Fruit fly (Drosophila melanogaster) S2 (cell line): ENCODE data around the gene bam.

Experiments
- CG8478 ChIP-seq: fragments of >200 bp; optimal IDR thresholded peaks from 2 replicates; lab custom pipeline; 2018
- CTCF ChIP-seq, 2 experiments: fragments of >200 bp; optimal IDR thresholded peaks; 2 replicates each; lab custom pipeline; 2018

bam gene

DNA sequence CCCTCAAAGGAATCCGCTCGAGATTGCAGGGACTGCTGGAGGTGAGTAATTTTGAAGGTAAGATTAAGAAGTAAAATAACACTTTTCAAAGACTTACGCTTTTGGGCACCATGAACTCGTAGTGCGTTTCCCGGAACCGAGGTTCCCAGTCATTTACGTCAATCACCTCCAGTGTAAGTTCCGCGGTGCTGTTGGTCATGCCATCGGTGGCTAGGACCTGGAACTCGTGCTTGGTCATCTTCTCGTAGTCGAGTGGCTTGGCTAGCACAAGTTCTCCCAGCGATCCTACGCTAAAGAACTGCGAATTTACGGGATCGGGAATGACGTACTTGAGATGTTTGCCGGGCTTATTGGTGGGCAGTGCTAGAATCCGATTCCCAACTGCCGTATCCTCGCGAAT lies 19.4 kb downstream of the bam start:
- no peak for TF ChIP-seq CTCF (optimal IDR thresholded peaks at IDR 0.05; lab: Kevin White, UChicago)
- no peak for TF ChIP-seq CG8478

DNA sequence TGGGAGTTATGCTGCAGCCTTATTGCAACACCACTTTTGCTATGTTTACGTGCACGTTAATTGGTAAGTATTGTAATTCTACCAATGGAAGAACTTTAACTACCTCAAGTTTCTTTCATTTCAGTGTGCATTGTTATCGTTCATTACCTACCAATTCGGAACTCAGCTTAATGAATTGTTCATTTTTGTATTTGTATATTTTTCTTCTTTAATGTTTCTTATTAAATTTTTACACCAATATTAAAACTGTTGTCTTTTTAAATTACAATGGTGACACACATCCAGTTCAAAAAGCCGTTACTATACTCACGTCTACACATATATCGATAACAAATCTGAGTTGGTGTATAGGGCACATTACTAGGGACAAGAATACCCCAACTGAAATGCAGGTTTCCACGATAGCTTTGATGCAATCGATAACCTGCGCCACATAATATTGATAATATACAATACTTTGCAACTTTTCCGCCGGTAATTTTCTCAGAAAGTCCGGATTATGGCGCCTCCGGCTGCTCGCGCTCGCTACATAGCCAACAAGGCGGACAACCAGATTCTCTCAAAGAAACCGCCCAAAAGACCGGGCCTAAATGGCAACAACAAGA lies 23.6 kb downstream of the bam start, which contains the start of gene Alg9:
Alg9 (plus strand) TSS at position 387 of the 605 bp plus-strand sequence.
- TF ChIP-seq CTCF (optimal IDR thresholded peaks at IDR 0.05; lab: Kevin White, UChicago) (peak in 1 of 2 experiments; percentile 2), CG8478 (no peak)

- TF ChIP-seq CG8478 (no peak), CTCF (optimal IDR thresholded peaks at IDR 0.05; lab: Kevin White, UChicago) (no peak)
Measured at dm6 chr3R:25219018-25219417, 25.9 kb downstream of the bam start, which contains the start of gene CG31103. Gene CG31103, plus strand, starts transcription at chr3R:25219318.

DNA sequence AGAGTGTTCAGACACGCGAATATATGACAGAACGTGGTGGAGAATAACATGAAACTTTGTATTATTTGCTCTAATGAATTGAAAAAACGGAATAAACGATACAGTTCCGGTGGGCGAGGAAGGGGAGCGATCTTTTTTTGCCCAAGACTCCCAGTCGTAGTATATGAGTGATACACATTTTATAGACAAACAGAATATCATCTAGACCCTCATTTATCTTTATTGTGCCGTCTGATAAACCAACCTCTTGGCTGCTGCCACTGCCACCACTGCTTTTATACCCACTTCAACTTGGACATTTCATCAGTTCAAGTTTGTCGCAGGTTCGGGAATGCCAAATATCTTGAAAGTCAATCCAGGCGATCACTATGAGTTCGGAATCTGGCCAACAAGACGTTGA lies 28.9 kb downstream of the bam start, which contains the start of gene CG31106:
CG31106 (plus strand) TSS at position 301 of the 400 bp plus-strand sequence.
- TF ChIP-seq CG8478: no peak
- no peak for TF ChIP-seq CTCF (optimal IDR thresholded peaks at IDR 0.05; lab: Kevin White, UChicago)

- TF ChIP-seq CG8478 (no peak), CTCF (optimal IDR thresholded peaks at IDR 0.05; lab: Kevin White, UChicago) (no peak)
Measured at dm6 chr3R:25215123-25215522, 29.8 kb downstream of the bam start, which contains the start of gene Saysd1. Gene Saysd1, minus strand, starts transcription at chr3R:25215188.

- no peak for TF ChIP-seq CG8478
- no peak for TF ChIP-seq CTCF (optimal IDR thresholded peaks at IDR 0.05; lab: Kevin White, UChicago)
Measured at dm6 chr3R:25209207-25209606, 35.7 kb downstream of the bam start.

DNA sequence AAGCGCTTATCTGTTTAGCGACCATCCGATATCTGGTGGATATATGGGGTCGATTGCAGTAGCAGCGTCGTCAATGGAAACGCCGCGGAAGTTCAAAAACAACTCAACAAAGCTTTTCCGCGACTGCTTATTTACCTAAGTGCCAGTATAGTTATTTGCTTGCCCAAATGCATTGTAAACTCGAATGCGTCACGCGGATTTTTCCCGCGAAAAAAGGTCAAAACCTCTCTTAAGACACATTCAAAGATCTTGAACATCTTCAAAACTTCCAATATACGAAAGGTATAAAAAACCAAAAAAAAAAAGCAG lies 36.2 kb downstream of the bam start:
- TF ChIP-seq CG8478: no peak
- no peak for TF ChIP-seq CTCF (optimal IDR thresholded peaks at IDR 0.05; lab: Kevin White, UChicago)

DNA sequence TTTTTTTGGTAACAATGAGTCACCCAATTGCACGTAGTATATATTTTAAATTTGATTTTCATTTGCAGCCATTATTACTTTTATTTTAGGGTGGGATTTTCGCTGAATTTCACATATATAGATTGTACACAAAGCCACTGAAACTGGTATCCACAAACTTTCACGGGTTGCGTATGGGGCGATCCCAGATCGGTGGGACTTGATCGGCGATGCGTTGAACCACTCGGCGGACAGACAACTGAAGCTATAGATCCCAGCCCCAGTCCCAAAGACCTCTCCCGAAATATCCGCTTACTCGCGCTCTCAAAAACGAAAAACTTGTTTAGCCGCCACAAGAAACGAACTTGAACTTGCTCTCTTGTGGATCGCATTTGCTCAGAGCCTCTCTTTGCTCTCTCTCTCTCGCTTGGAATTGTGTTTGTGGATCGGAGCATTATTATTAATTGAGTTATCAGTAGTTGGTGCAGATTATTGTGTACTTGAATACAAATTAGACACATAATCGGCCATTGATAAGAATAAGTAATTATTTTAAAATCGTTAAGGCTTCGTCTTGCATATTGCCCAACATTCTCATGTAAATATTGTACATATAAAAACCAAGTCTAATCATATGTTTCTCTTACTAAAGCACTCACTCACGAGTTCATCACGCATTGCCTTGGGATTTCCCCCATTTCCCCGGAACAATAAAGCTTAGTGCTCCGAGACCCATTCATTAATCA lies 36.7 kb downstream of the bam start, which contains the start of gene Cad96Ca:
Cad96Ca (minus strand) TSS at position 242 of the 725 bp plus-strand sequence.
- TF ChIP-seq CG8478 (no peak), CTCF (optimal IDR thresholded peaks at IDR 0.05; lab: Kevin White, UChicago) (no peak)

DNA sequence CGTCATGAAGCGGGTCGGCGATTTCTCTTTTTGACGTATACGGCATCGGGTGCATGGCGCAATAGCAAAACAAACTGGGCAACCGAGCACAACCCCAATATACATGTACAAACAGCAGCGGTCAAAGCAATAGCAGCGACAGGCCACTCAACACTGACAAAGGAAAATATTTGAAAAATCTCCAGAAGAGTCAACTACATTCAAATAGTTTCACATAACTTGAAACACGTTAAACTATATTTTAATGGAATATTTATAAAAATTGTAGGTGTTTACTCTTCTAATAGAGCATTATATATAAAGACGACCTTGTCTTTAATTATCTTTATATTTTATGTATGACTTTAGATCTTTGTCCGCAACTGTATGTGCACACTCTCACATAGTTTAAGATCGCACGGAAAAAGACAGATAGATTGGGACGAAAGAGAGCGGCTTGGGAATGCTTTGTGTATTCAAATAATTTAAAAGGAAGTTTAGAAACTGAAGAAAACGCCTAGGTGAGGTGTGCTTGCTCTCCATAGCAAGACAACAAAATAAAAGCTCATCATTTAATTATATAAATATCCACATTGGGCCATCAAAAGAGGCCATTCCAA lies 37.4 kb downstream of the bam start:
- TF ChIP-seq CG8478 (no peak), CTCF (optimal IDR thresholded peaks at IDR 0.05; lab: Kevin White, UChicago) (no peak)

- no peak for TF ChIP-seq CTCF (optimal IDR thresholded peaks at IDR 0.05; lab: Kevin White, UChicago)
- TF ChIP-seq CG8478: no peak
Measured at dm6 chr3R:25205413-25205977, 39.4 kb downstream of the bam start.

DNA sequence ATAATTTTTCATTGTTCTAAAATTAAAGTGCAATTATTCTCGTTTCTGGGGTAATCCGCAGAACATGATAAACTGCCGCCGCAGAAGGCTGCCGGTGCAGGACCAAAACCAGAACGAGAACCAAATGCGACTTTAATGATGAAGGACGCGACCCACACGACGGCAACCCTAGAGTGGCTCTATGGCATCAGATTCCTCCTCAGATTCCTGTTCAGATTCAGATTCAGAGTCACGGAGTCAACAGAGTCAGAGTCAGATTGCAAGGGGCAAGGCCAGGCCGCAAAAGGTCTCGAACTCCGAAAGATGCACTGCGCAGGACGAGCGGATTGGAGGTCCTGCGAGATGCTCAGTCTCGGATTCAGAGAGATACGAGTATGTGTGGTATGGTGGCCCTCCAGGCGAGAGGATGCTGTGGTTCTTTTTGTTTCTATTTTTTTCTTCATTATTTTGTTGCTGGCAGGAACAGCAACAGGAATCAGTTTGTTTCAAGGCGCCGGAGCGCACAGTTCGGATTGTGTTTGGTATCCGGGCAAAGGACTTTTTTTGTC lies 45.5 kb downstream of the bam start, which contains the start of gene CG13654:
CG13654 (plus strand) TSS at position 498 of the 548 bp plus-strand sequence.
- no peak for TF ChIP-seq CG8478
- TF ChIP-seq CTCF (optimal IDR thresholded peaks at IDR 0.05; lab: Kevin White, UChicago): no peak

DNA sequence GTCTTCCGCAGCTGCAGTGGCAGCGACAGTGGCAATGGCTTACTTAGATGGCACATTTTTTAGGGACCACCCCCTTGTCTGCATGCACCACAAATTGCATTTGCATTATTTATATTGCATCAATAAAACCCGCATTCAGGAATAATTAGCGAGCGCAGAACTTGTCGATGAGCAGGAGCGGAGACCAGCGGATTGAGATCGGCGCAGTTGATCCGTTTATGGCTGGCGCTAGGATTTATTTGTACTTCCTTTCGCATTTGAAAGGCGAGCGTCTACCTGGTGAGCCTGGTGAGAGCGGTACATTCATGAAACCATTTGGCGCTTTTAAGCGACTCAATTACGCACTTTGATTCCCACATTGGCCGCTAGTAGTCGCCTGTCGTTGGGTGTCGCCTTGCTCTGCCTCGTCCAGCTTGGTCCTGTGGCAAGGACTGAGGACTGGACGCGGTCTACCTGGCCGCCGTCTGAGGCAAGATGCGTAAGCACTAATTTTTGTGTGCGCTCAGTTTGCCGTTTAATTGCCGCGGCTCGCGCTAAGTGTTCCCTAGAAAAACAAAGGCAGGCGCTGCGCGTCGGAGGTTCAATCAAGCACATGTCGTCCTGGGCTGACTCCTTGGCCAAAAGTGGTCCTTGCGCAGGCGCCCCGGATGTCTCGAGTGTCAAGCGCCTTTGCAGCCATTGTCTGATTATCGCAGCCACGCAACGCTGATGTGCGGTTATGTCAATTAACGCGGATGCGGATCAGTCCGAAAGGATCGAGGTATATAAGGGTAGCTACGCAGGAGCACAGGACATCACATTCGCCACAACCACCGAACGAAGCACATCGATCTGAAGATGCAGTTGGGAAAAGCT lies 50.0 kb downstream of the bam start, which contains the start of gene CG13653:
CG13653 (plus strand) TSS at position 805 of the 855 bp plus-strand sequence.
- TF ChIP-seq CG8478 (no peak), CTCF (optimal IDR thresholded peaks at IDR 0.05; lab: Kevin White, UChicago) (peak in 1 of 2 experiments; percentile 13)

- TF ChIP-seq CTCF (optimal IDR thresholded peaks at IDR 0.05; lab: Kevin White, UChicago) (peak; percentile 77 to 83), CG8478 (no peak)
Measured at dm6 chr3R:25193726-25194204, 51.1 kb downstream of the bam start, which contains the start of gene lobo. Gene lobo, minus strand, starts transcription at chr3R:25193776.
